Fruit fly (Drosophila melanogaster) whole organism, embryonic: Measurements from ENCODE around the gene NijB.
A peak's percentile ranks its signal among the peaks of the same experiment; 100 is the strongest.

Experiments used
- BEAF-32 ChIP-seq: fragments of 200-800 bp; sonication (Bioruptor generic); optimal IDR thresholded peaks from 3 replicates; lab custom pipeline; 2017; ENCODE audit warnings: missing biosample characterization, missing genetic modification characterization, mild to moderate bottlenecking, moderate library complexity, missing genetic modification reagents
- Bgb ChIP-seq: fragments of 200-800 bp; sonication (Bioruptor generic); IDR thresholded peaks from 2 replicates; pipeline ENCODE4 v1.3.6; 2022; ENCODE audit warnings: missing biosample characterization, missing genetic modification characterization; ENCODE audit not compliant: partially characterized antibody
- CG10462 ChIP-seq: fragments of 200-800 bp; sonication (Bioruptor generic); optimal IDR thresholded peaks from 2 replicates; lab custom pipeline; 2016; ENCODE audit warnings: missing biosample characterization, missing genetic modification characterization
- CG10543 ChIP-seq: fragments of 200-800 bp; sonication (Bioruptor generic); optimal IDR thresholded peaks from 3 replicates; lab custom pipeline; 2017; ENCODE audit warnings: missing biosample characterization, mild to moderate bottlenecking, missing genetic modification characterization, moderate library complexity
- CG11696 ChIP-seq: fragments of 200-800 bp; sonication (Bioruptor generic); IDR thresholded peaks from 2 replicates; pipeline ENCODE4 v1.3.6; 2022; ENCODE audit warnings: missing biosample characterization, missing genetic modification characterization
- CG12219 ChIP-seq: fragments of 200-800 bp; sonication (Bioruptor generic); optimal IDR thresholded peaks from 3 replicates; lab custom pipeline; 2018; ENCODE audit warnings: missing biosample characterization, mild to moderate bottlenecking, missing genetic modification characterization
- CG12236 ChIP-seq: fragments of 200-800 bp; sonication (Bioruptor generic); optimal IDR thresholded peaks from 2 replicates; lab custom pipeline; 2016; ENCODE audit warnings: missing biosample characterization, missing genetic modification characterization
- CG12391 ChIP-seq: fragments of 200-800 bp; sonication (Bioruptor generic); optimal IDR thresholded peaks from 3 replicates; lab custom pipeline; 2018; ENCODE audit warnings: missing biosample characterization, mild to moderate bottlenecking, missing genetic modification characterization, moderate library complexity
- CG14965 ChIP-seq: fragments of 200-800 bp; sonication (Bioruptor generic); optimal IDR thresholded peaks from 2 replicates; lab custom pipeline; 2016; ENCODE audit warnings: missing biosample characterization, missing genetic modification characterization, borderline replicate concordance
- CG17385 ChIP-seq: fragments of 200-800 bp; sonication (Bioruptor generic); optimal IDR thresholded peaks from 3 replicates; lab custom pipeline; 2018; ENCODE audit warnings: missing biosample characterization, mild to moderate bottlenecking, missing genetic modification characterization
- CG17829 ChIP-seq: fragments of 200-800 bp; optimal IDR thresholded peaks from 2 replicates; lab custom pipeline; 2019; ENCODE audit warnings: missing biosample characterization, mild to moderate bottlenecking, missing genetic modification characterization, moderate library complexity
- CG18262 ChIP-seq: fragments of 200-800 bp; optimal IDR thresholded peaks from 3 replicates; lab custom pipeline; 2019; ENCODE audit warnings: missing biosample characterization, mild to moderate bottlenecking, missing genetic modification characterization, moderate library complexity
- CG2129 ChIP-seq: fragments of 200-800 bp; sonication (Bioruptor generic); IDR thresholded peaks from 2 replicates; pipeline ENCODE4 v1.3.6; 2022; ENCODE audit warnings: missing biosample characterization, missing genetic modification characterization; ENCODE audit not compliant: partially characterized antibody
- CG34376 ChIP-seq: fragments of 200-800 bp; sonication (Bioruptor generic); optimal IDR thresholded peaks from 2 replicates; lab custom pipeline; 2018; ENCODE audit warnings: missing biosample characterization, mild to moderate bottlenecking, missing genetic modification characterization
- CG3726 ChIP-seq: fragments of 200-800 bp; sonication (Bioruptor generic); IDR thresholded peaks from 3 replicates; pipeline ENCODE4, ENCODE4 v1.3.6; 2022; ENCODE audit warnings: missing biosample characterization, missing genetic modification characterization
- CG4854 ChIP-seq: fragments of 200-800 bp; sonication (Bioruptor generic); optimal IDR thresholded peaks from 2 replicates; lab custom pipeline; 2016; ENCODE audit warnings: missing biosample characterization, missing genetic modification characterization, inconsistent platforms
- CG5180 ChIP-seq: fragments of 200-800 bp; sonication (Bioruptor generic); optimal IDR thresholded peaks from 3 replicates; lab custom pipeline; 2017; ENCODE audit warnings: missing biosample characterization, missing genetic modification characterization, mild to moderate bottlenecking, moderate library complexity, missing genetic modification reagents
- CG6689 ChIP-seq: fragments of 200-800 bp; sonication (Bioruptor generic); IDR thresholded peaks from 2 replicates; pipeline ENCODE4 v1.3.6; 2022; ENCODE audit warnings: missing biosample characterization, missing genetic modification characterization
- CG6765 ChIP-seq: fragments of 200-800 bp; sonication (Bioruptor generic); optimal IDR thresholded peaks from 3 replicates; lab custom pipeline; 2017; ENCODE audit warnings: missing biosample characterization, mild to moderate bottlenecking, missing genetic modification characterization
- CG7271 ChIP-seq: fragments of 200-800 bp; sonication (Bioruptor generic); optimal IDR thresholded peaks from 2 replicates; lab custom pipeline; 2018; ENCODE audit warnings: missing biosample characterization, mild to moderate bottlenecking, missing genetic modification characterization, moderate library complexity
- CG9797 ChIP-seq: fragments of 200-800 bp; sonication (Bioruptor generic); optimal IDR thresholded peaks from 3 replicates; lab custom pipeline; 2018; ENCODE audit warnings: missing biosample characterization, mild to moderate bottlenecking, missing genetic modification characterization
- Doc2 ChIP-seq: fragments of 200-800 bp; sonication (Bioruptor generic); IDR thresholded peaks from 2 replicates; pipeline ENCODE4 v1.3.6; 2022; ENCODE audit warnings: missing biosample characterization, missing genetic modification characterization
- GATAe ChIP-seq: fragments of 200-800 bp; sonication (Bioruptor generic); conservative IDR thresholded peaks from 2 replicates; pipeline ENCODE4 v1.3.6; 2022; ENCODE audit warnings: missing biosample characterization, missing genetic modification characterization
- Hr39 ChIP-seq: fragments of >200 bp; optimal IDR thresholded peaks from 2 replicates; lab custom pipeline; 2017
- NC2α ChIP-seq: fragments of 200-800 bp; sonication (Bioruptor generic); optimal IDR thresholded peaks from 2 replicates; lab custom pipeline; 2016; ENCODE audit warnings: missing biosample characterization, missing genetic modification characterization
- Pdp1 ChIP-seq, 2 experiments: fragments of 200-800 bp; sonication (Bioruptor generic); optimal IDR thresholded peaks; 3 replicates each; lab custom pipeline; 2016; ENCODE audit warnings: missing biosample characterization in 2 of 2, missing genetic modification characterization in 2 of 2, mild to moderate bottlenecking in 1 of 2, moderate library complexity in 1 of 2
- Side ChIP-seq: fragments of 200-800 bp; sonication (Bioruptor generic); optimal IDR thresholded peaks from 2 replicates; lab custom pipeline; 2016; ENCODE audit warnings: missing biosample characterization, missing genetic modification characterization
- Tbp ChIP-seq: fragments of >200 bp; optimal IDR thresholded peaks from 2 replicates; lab custom pipeline; 2018; ENCODE audit warnings: missing biosample characterization, missing genetic modification characterization
- bab2 ChIP-seq: fragments of 200-800 bp; sonication (Bioruptor generic); optimal IDR thresholded peaks from 2 replicates; lab custom pipeline; 2016; ENCODE audit warnings: missing biosample characterization, missing genetic modification characterization
- cato ChIP-seq: fragments of 200-800 bp; sonication (Bioruptor generic); optimal IDR thresholded peaks from 2 replicates; lab custom pipeline; 2016; ENCODE audit warnings: missing biosample characterization, missing genetic modification characterization, borderline replicate concordance
- cwo ChIP-seq: fragments of 200-800 bp; sonication (Bioruptor generic); optimal IDR thresholded peaks from 3 replicates; lab custom pipeline; 2017; ENCODE audit warnings: missing biosample characterization, missing genetic modification characterization, mild to moderate bottlenecking, moderate library complexity, missing genetic modification reagents
- fd102C ChIP-seq: fragments of 200-800 bp; sonication (Bioruptor generic); optimal IDR thresholded peaks from 2 replicates; lab custom pipeline; 2018; ENCODE audit warnings: missing biosample characterization, mild to moderate bottlenecking, missing genetic modification characterization, moderate library complexity
- grau ChIP-seq: fragments of 200-800 bp; optimal IDR thresholded peaks from 3 replicates; lab custom pipeline; 2019; ENCODE audit warnings: missing biosample characterization, mild to moderate bottlenecking, missing genetic modification characterization, moderate library complexity
- gsb ChIP-seq: fragments of 200-800 bp; sonication (Bioruptor generic); IDR thresholded peaks from 2 replicates; pipeline ENCODE4 v1.3.6; 2022; ENCODE audit warnings: missing biosample characterization, missing genetic modification characterization
- hb ChIP-seq: fragments of 200-800 bp; sonication (Bioruptor generic); IDR thresholded peaks from 3 replicates; pipeline ENCODE4 v1.3.6; 2022; ENCODE audit warnings: missing biosample characterization, missing genetic modification characterization; ENCODE audit not compliant: partially characterized antibody
- inv ChIP-seq: fragments of 200-800 bp; sonication (Bioruptor generic); IDR thresholded peaks from 2 replicates; pipeline ENCODE4 v1.3.6; 2022; ENCODE audit warnings: missing biosample characterization, missing genetic modification characterization; ENCODE audit not compliant: partially characterized antibody
- jing ChIP-seq: fragments of 200-800 bp; sonication (Bioruptor generic); optimal IDR thresholded peaks from 2 replicates; lab custom pipeline; 2018; ENCODE audit warnings: missing biosample characterization, mild to moderate bottlenecking, missing genetic modification characterization
- mld ChIP-seq: fragments of 200-800 bp; sonication (Bioruptor generic); IDR thresholded peaks from 3 replicates; pipeline ENCODE4 v1.3.6; 2022; ENCODE audit warnings: missing biosample characterization, missing genetic modification characterization; ENCODE audit not compliant: partially characterized antibody
- nau ChIP-seq: fragments of 200-800 bp; sonication (Bioruptor generic); optimal IDR thresholded peaks from 3 replicates; lab custom pipeline; 2017; ENCODE audit warnings: missing biosample characterization, mild to moderate bottlenecking, missing genetic modification characterization, missing genetic modification reagents
- nom ChIP-seq: fragments of 200-800 bp; sonication (Bioruptor generic); optimal IDR thresholded peaks from 2 replicates; lab custom pipeline; 2017; ENCODE audit warnings: missing biosample characterization, missing genetic modification characterization, mild to moderate bottlenecking, moderate library complexity, missing genetic modification reagents
- prd ChIP-seq, 3 experiments: fragments of >200 bp in 2 of 3; fragments of 200-800 bp in 1 of 3; sonication (Bioruptor generic) in 1 of 3; optimal IDR thresholded peaks in 2 of 3; IDR thresholded peaks in 1 of 3; 2 replicates in 2 of 3; 3 replicates in 1 of 3; pipeline versions ENCODE4 v1.3.6 to Lab custom; 2017 to 2022; ENCODE audit warnings: missing biosample characterization in 1 of 3, missing genetic modification characterization in 1 of 3
- sens-2 ChIP-seq: fragments of 200-800 bp; sonication (Bioruptor generic); IDR thresholded peaks from 2 replicates; pipeline ENCODE4 v1.3.6; 2022; ENCODE audit warnings: missing biosample characterization, missing genetic modification characterization
- seq ChIP-seq: fragments of 200-800 bp; sonication (Bioruptor generic); IDR thresholded peaks from 2 replicates; pipeline ENCODE4 v1.3.6; 2022; ENCODE audit warnings: missing biosample characterization, missing genetic modification characterization
- ssp ChIP-seq: fragments of 200-800 bp; sonication (Bioruptor generic); IDR thresholded peaks from 2 replicates; pipeline ENCODE4 v1.3.6; 2022; ENCODE audit warnings: missing biosample characterization, missing genetic modification characterization
- sug ChIP-seq: fragments of 200-800 bp; optimal IDR thresholded peaks from 2 replicates; lab custom pipeline; 2019; ENCODE audit warnings: missing biosample characterization, mild to moderate bottlenecking, missing genetic modification characterization, moderate library complexity
- tap ChIP-seq: fragments of 200-800 bp; optimal IDR thresholded peaks from 3 replicates; lab custom pipeline; 2019; ENCODE audit warnings: missing biosample characterization, mild to moderate bottlenecking, missing genetic modification characterization, moderate library complexity
- tio ChIP-seq: fragments of 200-800 bp; sonication (Bioruptor generic); optimal IDR thresholded peaks from 2 replicates; lab custom pipeline; 2017; ENCODE audit warnings: missing biosample characterization, missing genetic modification characterization, inconsistent platforms
- tx ChIP-seq: fragments of 200-800 bp; sonication (Bioruptor generic); optimal IDR thresholded peaks from 2 replicates; lab custom pipeline; 2016; ENCODE audit warnings: missing biosample characterization, missing genetic modification characterization
- zfh2 ChIP-seq: fragments of 200-800 bp; sonication (Bioruptor generic); optimal IDR thresholded peaks from 2 replicates; lab custom pipeline; 2016; ENCODE audit warnings: missing biosample characterization, missing genetic modification characterization

NijB gene

dm6 chr3L:18867521-18867920 is 24.7 kb upstream of the NijB start, which contains the start of gene Dysb (continued):
- peak; percentile 86 for TF ChIP-seq CG6689
- peak; percentile 25 for TF ChIP-seq CG9797 (GFP tag; lab: Kevin White, UChicago)
- TF ChIP-seq Pdp1 (GFP tag; optimal IDR thresholded peaks at IDR 0.05; lab: Kevin White, UChicago) = peak; percentile 49 to 61
- no peak for TF ChIP-seq Doc2 (GFP tag; lab: Robert Waterston, UW)
- TF ChIP-seq gsb (GFP tag; lab: Robert Waterston, UW) = peak; percentile 75
- TF ChIP-seq Tbp = no peak
- no peak for TF ChIP-seq CG14965 (GFP tag; lab: Kevin White, UChicago)
- no peak for TF ChIP-seq mld (GFP tag; lab: Robert Waterston, UW)
- peak; percentile 88 for TF ChIP-seq grau (tag; lab: Kevin White, UChicago)
- TF ChIP-seq NC2α (GFP tag; lab: Kevin White, UChicago) = no peak
- peak; percentile 76 for TF ChIP-seq nau (GFP tag; lab: Kevin White, UChicago)
- TF ChIP-seq CG12219 (GFP tag; lab: Kevin White, UChicago) = peak; percentile 77
- TF ChIP-seq CG3726 (GFP tag; lab: Robert Waterston, UW) = no peak
- peak; percentile 32 for TF ChIP-seq tx
- peak; percentile 47 for TF ChIP-seq CG7271 (tag; lab: Kevin White, UChicago)
- peak; percentile 85 for TF ChIP-seq cwo (GFP tag; lab: Kevin White, UChicago)
- TF ChIP-seq BEAF-32 = no peak
- peak; percentile 36 for TF ChIP-seq jing (GFP tag; lab: Kevin White, UChicago)
- TF ChIP-seq CG10462 (GFP tag; lab: Kevin White, UChicago) = peak; percentile 45
- peak; percentile 91 for TF ChIP-seq CG11696 (GFP tag; lab: Robert Waterston, UW)
- TF ChIP-seq zfh2 (GFP tag; lab: Kevin White, UChicago) = peak; percentile 61
- TF ChIP-seq CG10543 (GFP tag; lab: Kevin White, UChicago) = peak; percentile 83
- TF ChIP-seq GATAe (GFP tag; lab: Robert Waterston, UW) = peak; percentile 21; the same call in 1 of the 2 replicates
- peak; percentile 87 for TF ChIP-seq nom
- no peak for TF ChIP-seq CG2129 (GFP tag; lab: Robert Waterston, UW)
- peak; percentile 79 for TF ChIP-seq CG6765
- peak; percentile 41 for TF ChIP-seq fd102C (GFP tag; lab: Kevin White, UChicago)
- peak; percentile 88 for TF ChIP-seq CG17385
- peak; percentile 88 for TF ChIP-seq CG34376 (GFP tag; lab: Kevin White, UChicago)
- TF ChIP-seq cato = peak; percentile 54
- no peak for TF ChIP-seq Bgb (GFP tag; lab: Robert Waterston, UW)
- TF ChIP-seq sens-2 = no peak; the same call in 1 of the 2 replicates
- TF ChIP-seq prd (optimal IDR thresholded peaks at IDR 0.05; lab: Kevin White, UChicago) = no peak
- peak; percentile 89 for TF ChIP-seq prd (GFP tag; IDR thresholded peaks at IDR 0.05; lab: Robert Waterston, UW)
- no peak; the same call in none of the 2 replicates for TF ChIP-seq ssp (GFP tag; lab: Robert Waterston, UW)
- peak; percentile 74 for TF ChIP-seq CG5180 (GFP tag; lab: Kevin White, UChicago)
- peak; percentile 67 for TF ChIP-seq tio (GFP tag; lab: Kevin White, UChicago)
- TF ChIP-seq CG12236 = no peak
- no peak for TF ChIP-seq inv (GFP tag; lab: Robert Waterston, UW)
- TF ChIP-seq hb (GFP tag; lab: Robert Waterston, UW) = no peak
- peak; percentile 66 for TF ChIP-seq Side
- TF ChIP-seq seq = peak; percentile 90
- peak; percentile 92 for TF ChIP-seq CG12391 (tag; lab: Kevin White, UChicago)
- TF ChIP-seq tap (tag; lab: Kevin White, UChicago) = peak; percentile 90
- peak; percentile 93 for TF ChIP-seq CG17829 (tag; lab: Kevin White, UChicago)
- peak; percentile 17 for TF ChIP-seq CG4854 (GFP tag; lab: Kevin White, UChicago)
- no peak for TF ChIP-seq Hr39
- TF ChIP-seq sug (tag; lab: Kevin White, UChicago) = peak; percentile 68
- TF ChIP-seq bab2 (GFP tag; lab: Kevin White, UChicago) = peak; percentile 74
- peak; percentile 89 for TF ChIP-seq CG18262 (tag; lab: Kevin White, UChicago)
